Fruit fly (Drosophila melanogaster) Kc167 (cell line): ENCODE measurements around the gene CG13010.

Experiments
- Myc ChIP-seq: fragments of >200 bp; optimal IDR thresholded peaks from 2 replicates; lab custom pipeline; 2017; ENCODE audit warnings: missing external identifiers
- insv ChIP-seq: fragments of >200 bp; optimal IDR thresholded peaks from 3 replicates; lab custom pipeline; 2018; ENCODE audit warnings: missing external identifiers

DNA sequence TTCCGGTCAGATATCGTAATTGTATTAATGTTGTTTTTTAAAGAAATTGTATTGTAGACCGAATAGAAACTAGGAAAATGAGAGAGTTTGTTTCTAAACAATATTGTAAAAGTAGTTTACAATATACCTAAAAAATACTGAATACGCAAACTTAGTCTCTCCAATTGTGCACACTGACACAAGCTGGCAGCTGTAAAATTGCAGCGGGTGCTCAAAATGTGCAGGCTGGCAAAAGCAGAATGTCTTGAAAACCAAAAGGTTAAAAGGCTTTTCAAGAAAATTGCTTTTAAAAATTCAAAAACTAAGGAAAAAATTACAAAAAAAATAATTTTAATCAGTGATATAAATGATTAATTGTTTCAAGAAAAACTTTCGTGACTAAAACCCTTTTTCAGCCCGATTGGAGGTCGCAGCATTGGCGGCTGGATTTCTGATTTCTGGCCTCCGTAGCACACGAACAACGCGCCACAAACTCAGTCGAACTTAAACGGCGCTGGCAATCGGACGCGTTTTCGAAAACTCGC is 17.0 kb upstream of the CG13010 start, which contains the start of gene CG4678:
- TF ChIP-seq Myc (lab: Kevin White, UChicago) (no peak), insv (lab: Kevin White, UChicago) (no peak)
